Fruit fly (Drosophila melanogaster) whole organism, embryonic: ENCODE results near the gene CG7912.

Source experiments
- Antp ChIP-seq: fragments of 200-800 bp; sonication (Bioruptor generic); optimal IDR thresholded peaks from 3 replicates; lab custom pipeline; 2016; ENCODE audit warnings: missing biosample characterization, missing genetic modification characterization
- Asciz ChIP-seq: fragments of 200-800 bp; sonication (Bioruptor generic); optimal IDR thresholded peaks from 2 replicates; lab custom pipeline; 2017; ENCODE audit warnings: missing biosample characterization, mild to moderate bottlenecking, missing genetic modification characterization, missing genetic modification reagents
- CG1529 ChIP-seq: fragments of 200-800 bp; sonication (Bioruptor generic); optimal IDR thresholded peaks from 3 replicates; lab custom pipeline; 2018; ENCODE audit warnings: missing biosample characterization, missing genetic modification characterization
- CG15514 ChIP-seq: fragments of 200-800 bp; sonication (Bioruptor generic); optimal IDR thresholded peaks from 3 replicates; lab custom pipeline; 2017; ENCODE audit warnings: missing biosample characterization, missing genetic modification characterization, mild to moderate bottlenecking, moderate library complexity, missing genetic modification reagents
- CG17359 ChIP-seq: fragments of 200-800 bp; sonication (Bioruptor generic); optimal IDR thresholded peaks from 3 replicates; lab custom pipeline; 2018; ENCODE audit warnings: missing biosample characterization, mild to moderate bottlenecking, missing genetic modification characterization, moderate library complexity
- CG17361 ChIP-seq: fragments of 200-800 bp; sonication (Bioruptor generic); IDR thresholded peaks from 3 replicates; pipeline ENCODE4 v1.3.6; 2022; ENCODE audit warnings: missing biosample characterization, missing genetic modification characterization
- CG18476 ChIP-seq: fragments of 200-800 bp; sonication (Bioruptor generic); optimal IDR thresholded peaks from 2 replicates; lab custom pipeline; 2016; ENCODE audit warnings: missing biosample characterization, mild to moderate bottlenecking, missing genetic modification characterization
- CG30020 ChIP-seq: fragments of 200-800 bp; optimal IDR thresholded peaks from 2 replicates; lab custom pipeline; 2019; ENCODE audit warnings: missing biosample characterization, mild to moderate bottlenecking, missing genetic modification characterization, moderate library complexity
- CG5180 ChIP-seq: fragments of 200-800 bp; sonication (Bioruptor generic); optimal IDR thresholded peaks from 3 replicates; lab custom pipeline; 2017; ENCODE audit warnings: missing biosample characterization, missing genetic modification characterization, mild to moderate bottlenecking, moderate library complexity, missing genetic modification reagents
- CG7556 ChIP-seq: fragments of 200-800 bp; sonication (Bioruptor generic); optimal IDR thresholded peaks from 2 replicates; lab custom pipeline; 2017; ENCODE audit warnings: missing biosample characterization, mild to moderate bottlenecking, missing genetic modification characterization
- CG7963 ChIP-seq: fragments of 200-800 bp; sonication (Bioruptor generic); IDR thresholded peaks from 3 replicates; pipeline ENCODE4 v1.3.6; 2022; ENCODE audit warnings: missing biosample characterization, missing genetic modification characterization; ENCODE audit not compliant: partially characterized antibody
- CG8281 ChIP-seq: fragments of 200-800 bp; sonication (Bioruptor generic); optimal IDR thresholded peaks from 2 replicates; lab custom pipeline; 2018; ENCODE audit warnings: missing biosample characterization, mild to moderate bottlenecking, missing genetic modification characterization, moderate library complexity
- CG8765 ChIP-seq: fragments of 200-800 bp; sonication (Bioruptor generic); IDR thresholded peaks from 2 replicates; pipeline ENCODE4 v1.3.6; 2022; ENCODE audit warnings: missing biosample characterization, missing genetic modification characterization
- CG8944 ChIP-seq: fragments of 200-800 bp; sonication (Bioruptor generic); optimal IDR thresholded peaks from 3 replicates; lab custom pipeline; 2016; ENCODE audit warnings: missing biosample characterization, missing genetic modification characterization
- CG9215 ChIP-seq: fragments of 200-800 bp; sonication (Bioruptor generic); IDR thresholded peaks from 2 replicates; pipeline ENCODE4 v1.3.6; 2022; ENCODE audit warnings: missing biosample characterization, missing genetic modification characterization
- CG9876 ChIP-seq: fragments of 200-800 bp; sonication (Bioruptor generic); optimal IDR thresholded peaks from 2 replicates; lab custom pipeline; 2016; ENCODE audit warnings: missing biosample characterization, missing genetic modification characterization
- CG9932 ChIP-seq: fragments of 200-800 bp; sonication (Bioruptor generic); IDR thresholded peaks from 2 replicates; pipeline ENCODE4 v1.3.6; 2022; ENCODE audit warnings: missing biosample characterization, missing genetic modification characterization
- D19B ChIP-seq: fragments of 200-800 bp; sonication (Bioruptor generic); optimal IDR thresholded peaks from 2 replicates; lab custom pipeline; 2017; ENCODE audit warnings: missing biosample characterization, mild to moderate bottlenecking, missing genetic modification characterization
- Dek ChIP-seq: fragments of 200-800 bp; sonication (Bioruptor generic); optimal IDR thresholded peaks from 3 replicates; lab custom pipeline; 2019; ENCODE audit warnings: missing biosample characterization, mild to moderate bottlenecking, missing genetic modification characterization, moderate library complexity
- Dip3 ChIP-seq: fragments of 200-800 bp; sonication (Bioruptor generic); optimal IDR thresholded peaks from 3 replicates; lab custom pipeline; 2016; ENCODE audit warnings: missing biosample characterization, missing genetic modification characterization
- Eip74EF ChIP-seq, 2 experiments: fragments of 200-800 bp in 1 of 2; fragments of >200 bp in 1 of 2; sonication (Bioruptor generic) in 1 of 2; optimal IDR thresholded peaks; 2 replicates each; lab custom pipeline; 2017 to 2019; ENCODE audit warnings: missing biosample characterization in 2 of 2, missing genetic modification characterization in 2 of 2, mild to moderate bottlenecking in 1 of 2, moderate library complexity in 1 of 2
- Gug ChIP-seq: fragments of 200-800 bp; sonication (Bioruptor generic); IDR thresholded peaks from 4 replicates; pipeline ENCODE4 v1.3.6; 2022; ENCODE audit warnings: missing biosample characterization, missing genetic modification characterization
- Hr78 ChIP-seq, 2 experiments: fragments of 200-800 bp in 1 of 2; fragments of >200 bp in 1 of 2; sonication (Bioruptor generic) in 1 of 2; optimal IDR thresholded peaks; 2 replicates each; lab custom pipeline; 2017 to 2019; ENCODE audit warnings: missing biosample characterization in 2 of 2, missing genetic modification characterization in 2 of 2, mild to moderate bottlenecking in 1 of 2, moderate library complexity in 1 of 2
- Med ChIP-seq: fragments of 200-800 bp; sonication (Bioruptor generic); peaks from one replicate; lab custom pipeline; 2016; ENCODE audit warnings: missing biosample characterization, missing genetic modification characterization, mild to moderate bottlenecking, inconsistent platforms, moderate library complexity
- Meics ChIP-seq: fragments of 200-800 bp; sonication (Bioruptor generic); optimal IDR thresholded peaks from 2 replicates; lab custom pipeline; 2017; ENCODE audit warnings: missing biosample characterization, mild to moderate bottlenecking, missing genetic modification characterization
- NC2β ChIP-seq: fragments of 200-800 bp; sonication (Bioruptor generic); optimal IDR thresholded peaks from 2 replicates; lab custom pipeline; 2016; ENCODE audit warnings: missing biosample characterization, missing genetic modification characterization
- Rx ChIP-seq: fragments of 200-800 bp; sonication (Bioruptor generic); IDR thresholded peaks from 2 replicates; pipeline ENCODE4 v1.3.6; 2022; ENCODE audit warnings: missing biosample characterization, missing genetic modification characterization
- amos ChIP-seq: fragments of 200-800 bp; sonication (Bioruptor generic); IDR thresholded peaks from 2 replicates; pipeline ENCODE4 v1.3.6; 2022; ENCODE audit warnings: missing biosample characterization, missing genetic modification characterization; ENCODE audit not compliant: partially characterized antibody
- bigmax ChIP-seq: fragments of 200-800 bp; sonication (Bioruptor generic); optimal IDR thresholded peaks from 2 replicates; lab custom pipeline; 2018; ENCODE audit warnings: missing biosample characterization, mild to moderate bottlenecking, missing genetic modification characterization
- cas ChIP-seq: fragments of 200-800 bp; sonication (Bioruptor generic); IDR thresholded peaks from 2 replicates; pipeline ENCODE4 v1.3.6; 2022; ENCODE audit warnings: missing biosample characterization, missing genetic modification characterization
- croc ChIP-seq: fragments of 200-800 bp; sonication (Bioruptor generic); conservative IDR thresholded peaks from 3 replicates; pipeline ENCODE4 v1.3.6; 2022; ENCODE audit warnings: missing biosample characterization, missing genetic modification characterization
- crp ChIP-seq, 2 experiments: fragments of 200-800 bp; sonication (Bioruptor generic); optimal IDR thresholded peaks; 2 replicates in 1 of 2; 3 replicates in 1 of 2; lab custom pipeline; 2017; ENCODE audit warnings: missing biosample characterization in 2 of 2, missing genetic modification characterization in 2 of 2, mild to moderate bottlenecking in 1 of 2, moderate library complexity in 1 of 2
- dysf ChIP-seq: fragments of 200-800 bp; sonication (Bioruptor generic); IDR thresholded peaks from 3 replicates; pipeline ENCODE4 v1.3.6; 2022; ENCODE audit warnings: missing biosample characterization, missing genetic modification characterization
- esg ChIP-seq: fragments of 200-800 bp; sonication (Bioruptor generic); conservative IDR thresholded peaks from 2 replicates; pipeline ENCODE4 v1.3.6; 2022; ENCODE audit warnings: missing biosample characterization, missing genetic modification characterization
- fd3F ChIP-seq: fragments of 200-800 bp; sonication (Bioruptor generic); optimal IDR thresholded peaks from 2 replicates; lab custom pipeline; 2018; ENCODE audit warnings: missing biosample characterization, mild to moderate bottlenecking, missing genetic modification characterization, moderate library complexity
- gsb-n ChIP-seq: fragments of 200-800 bp; sonication (Bioruptor generic); optimal IDR thresholded peaks from 3 replicates; lab custom pipeline; 2018; ENCODE audit warnings: missing biosample characterization, mild to moderate bottlenecking, missing genetic modification characterization
- hb ChIP-seq: fragments of 200-800 bp; sonication (Bioruptor generic); IDR thresholded peaks from 3 replicates; pipeline ENCODE4 v1.3.6; 2022; ENCODE audit warnings: missing biosample characterization, missing genetic modification characterization; ENCODE audit not compliant: partially characterized antibody
- inv ChIP-seq: fragments of 200-800 bp; sonication (Bioruptor generic); IDR thresholded peaks from 2 replicates; pipeline ENCODE4 v1.3.6; 2022; ENCODE audit warnings: missing biosample characterization, missing genetic modification characterization; ENCODE audit not compliant: partially characterized antibody
- klu ChIP-seq: fragments of 200-800 bp; sonication (Bioruptor generic); IDR thresholded peaks from 2 replicates; pipeline ENCODE4 v1.3.6; 2022; ENCODE audit warnings: missing biosample characterization, missing genetic modification characterization
- lola ChIP-seq, 3 experiments: fragments of >200 bp in 2 of 3; fragments of 200-800 bp in 1 of 3; sonication (Bioruptor generic) in 1 of 3; optimal IDR thresholded peaks; 2 replicates each; lab custom pipeline; 2017 to 2019; ENCODE audit warnings: missing biosample characterization in 3 of 3, missing genetic modification characterization in 3 of 3, mild to moderate bottlenecking in 1 of 3, moderate library complexity in 1 of 3
- nerfin-2 ChIP-seq: fragments of 200-800 bp; sonication (Bioruptor generic); IDR thresholded peaks from 2 replicates; pipeline ENCODE4 v1.3.6; 2022; ENCODE audit warnings: missing biosample characterization, missing genetic modification characterization; ENCODE audit not compliant: partially characterized antibody
- oc ChIP-seq: fragments of 200-800 bp; sonication (Bioruptor generic); optimal IDR thresholded peaks from 2 replicates; lab custom pipeline; 2018; ENCODE audit warnings: missing biosample characterization, mild to moderate bottlenecking, missing genetic modification characterization, moderate library complexity
- slp2 ChIP-seq: fragments of 200-800 bp; sonication (Bioruptor generic); optimal IDR thresholded peaks from 2 replicates; lab custom pipeline; 2016; ENCODE audit warnings: missing biosample characterization, missing genetic modification characterization
- tin ChIP-seq: fragments of 200-800 bp; sonication (Bioruptor generic); optimal IDR thresholded peaks from 3 replicates; lab custom pipeline; 2016; ENCODE audit warnings: missing biosample characterization, missing genetic modification characterization
- tll ChIP-seq, 2 experiments: fragments of 200-800 bp in 1 of 2; fragments of >200 bp in 1 of 2; sonication (Bioruptor generic) in 1 of 2; optimal IDR thresholded peaks; 2 replicates each; lab custom pipeline; 2017 to 2019; ENCODE audit warnings: missing biosample characterization in 2 of 2, missing genetic modification characterization in 2 of 2, mild to moderate bottlenecking in 1 of 2, moderate library complexity in 1 of 2
- zen2 ChIP-seq: fragments of 200-800 bp; sonication (Bioruptor generic); IDR thresholded peaks from 3 replicates; pipeline ENCODE4 v1.3.6; 2022; ENCODE audit warnings: missing biosample characterization, missing genetic modification characterization; ENCODE audit not compliant: partially characterized antibody
- zf30C ChIP-seq: fragments of 200-800 bp; sonication (Bioruptor generic); optimal IDR thresholded peaks from 3 replicates; lab custom pipeline; 2018; ENCODE audit warnings: missing biosample characterization, mild to moderate bottlenecking, missing genetic modification characterization

CG7912 gene

DNA sequence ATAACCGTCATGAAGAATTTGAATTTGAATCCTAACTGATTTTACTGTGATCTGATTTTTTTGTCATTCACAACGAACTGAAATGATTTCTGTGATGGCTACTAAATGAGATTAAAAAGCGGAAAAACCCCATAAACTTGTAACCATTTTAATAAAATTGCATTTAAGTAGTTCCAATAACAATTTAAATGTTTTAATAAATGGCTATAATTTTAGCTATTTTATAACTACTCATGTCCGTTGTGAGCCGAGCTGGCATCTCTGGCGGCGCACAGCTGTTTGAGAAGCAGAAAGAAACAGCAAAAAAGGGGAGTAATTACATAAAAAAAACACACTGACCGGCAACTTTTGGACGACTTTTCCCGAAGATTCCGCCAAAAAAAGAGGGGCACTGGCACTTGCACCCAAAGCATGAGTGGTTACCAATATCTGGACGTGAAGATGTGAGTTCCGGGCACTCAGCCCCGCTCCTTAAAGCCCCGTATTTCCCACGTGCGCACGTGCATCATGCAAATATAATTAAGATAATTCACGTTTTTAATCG, 47.7 kb upstream of the CG7912 start, which contains the start of the genes CG7950 and Rpp14a (continued):
- TF ChIP-seq croc (GFP tag; lab: Robert Waterston, UW) (no peak; the same call in 1 of the 3 replicates), CG8765 (GFP tag; lab: Robert Waterston, UW) (peak; percentile 61; the same call in 1 of the 2 replicates), gsb-n (peak; percentile 42), CG17361 (GFP tag; lab: Robert Waterston, UW) (peak; percentile 37; the same call in 2 of the 3 replicates), CG8944 (GFP tag; lab: Kevin White, UChicago) (peak; percentile 62), klu (GFP tag; lab: Robert Waterston, UW) (no peak; the same call in 1 of the 2 replicates), fd3F (GFP tag; lab: Kevin White, UChicago) (peak; percentile 69), oc (tag; lab: Kevin White, UChicago) (peak; percentile 74), CG15514 (GFP tag; lab: Kevin White, UChicago) (peak; percentile 92), Asciz (GFP tag; lab: Kevin White, UChicago) (peak; percentile 28), Antp (GFP tag; lab: Kevin White, UChicago) (peak; percentile 42), crp (GFP tag; optimal IDR thresholded peaks at IDR 0.05; lab: Kevin White, UChicago) (peak; percentile 71 to 93), bigmax (GFP tag; lab: Kevin White, UChicago) (no peak), CG9215 (GFP tag; lab: Robert Waterston, UW) (peak; percentile 55), tin (GFP tag; lab: Kevin White, UChicago) (peak; percentile 77), Dip3 (peak; percentile 84), CG9876 (GFP tag; lab: Kevin White, UChicago) (peak; percentile 56), Rx (GFP tag; lab: Robert Waterston, UW) (peak; percentile 56), nerfin-2 (GFP tag; lab: Robert Waterston, UW) (no peak), slp2 (GFP tag; lab: Kevin White, UChicago) (peak; percentile 58), Med (GFP tag; lab: Kevin White, UChicago) (peak; percentile 97), tll (GFP tag; optimal IDR thresholded peaks at IDR 0.05; lab: Kevin White, UChicago) (no peak), Hr78 (GFP tag; optimal IDR thresholded peaks at IDR 0.05; lab: Kevin White, UChicago) (no peak), CG9932 (GFP tag; lab: Robert Waterston, UW) (peak; percentile 93), zen2 (GFP tag; lab: Robert Waterston, UW) (no peak; the same call in 2 of the 3 replicates), cas (GFP tag; lab: Robert Waterston, UW) (peak; percentile 33; the same call in 1 of the 2 replicates), CG18476 (peak; percentile 54), CG7963 (GFP tag; lab: Robert Waterston, UW) (no peak), Gug (peak; percentile 49; the same call in 1 of the 4 replicates), Eip74EF (GFP tag; optimal IDR thresholded peaks at IDR 0.05; lab: Kevin White, UChicago) (no peak), CG1529 (peak; percentile 12), zf30C (GFP tag; lab: Kevin White, UChicago) (peak; percentile 38), esg (GFP tag; lab: Robert Waterston, UW) (peak; percentile 79), CG7556 (GFP tag; lab: Kevin White, UChicago) (peak; percentile 44), dysf (GFP tag; lab: Robert Waterston, UW) (peak; percentile 77), CG5180 (GFP tag; lab: Kevin White, UChicago) (no peak), lola (GFP tag; optimal IDR thresholded peaks at IDR 0.05; lab: Kevin White, UChicago) (peak in 1 of 3 experiments; percentile 67), CG17359 (tag; lab: Kevin White, UChicago) (peak; percentile 69), amos (no peak), Dek (peak; percentile 80), NC2β (GFP tag; lab: Kevin White, UChicago) (peak; percentile 70), D19B (GFP tag; lab: Kevin White, UChicago) (peak; percentile 35), Meics (GFP tag; lab: Kevin White, UChicago) (peak; percentile 43), inv (GFP tag; lab: Robert Waterston, UW) (no peak), CG8281 (tag; lab: Kevin White, UChicago) (no peak), CG30020 (tag; lab: Kevin White, UChicago) (peak; percentile 46), hb (no peak)
